Fruit fly (Drosophila melanogaster): Measurements from ENCODE around the gene Spg7.

Spg7 gene

dm6 chrX:2658258-2658853, 39.7 kb downstream of the Spg7 start (continued):
- TF ChIP-seq CG13287 (GFP tag; IDR thresholded peaks at IDR 0.05; ENCODE audit: partially characterized antibody) (peak; percentile 31; the same call in 1 of the 2 replicates), CG8290 (GFP tag; optimal IDR thresholded peaks at IDR 0.05) (peak; percentile 32), CG8290 (tag; optimal IDR thresholded peaks at IDR 0.05) (no peak), CG11695 (GFP tag; IDR thresholded peaks at IDR 0.05) (0 out of 3 replicates have a peak, but pooled peaks have one; percentile 22), z (GFP tag; IDR thresholded peaks at IDR 0.05) (peak; percentile 49; the same call in 1 of the 3 replicates), Fer2 (tag; optimal IDR thresholded peaks at IDR 0.05) (no peak), dm (GFP tag; optimal IDR thresholded peaks at IDR 0.05) (no peak), CG5245 (GFP tag; optimal IDR thresholded peaks at IDR 0.05) (no peak), CG17385 (GFP tag; optimal IDR thresholded peaks at IDR 0.05) (peak; percentile 64), Stat92E (GFP tag; optimal IDR thresholded peaks at IDR 0.05) (peak in 1 of 3 experiments; percentile 9), chinmo (GFP tag; IDR thresholded peaks at IDR 0.05; ENCODE audit: partially characterized antibody) (peak; percentile 93), CG2199 (GFP tag; IDR thresholded peaks at IDR 0.05) (no peak), ci (GFP tag; IDR thresholded peaks at IDR 0.05) (peak; percentile 60; the same call in 1 of the 3 replicates), fd96Cb (tag; optimal IDR thresholded peaks at IDR 0.05) (no peak), cad (GFP tag; optimal IDR thresholded peaks at IDR 0.05) (no peak), CG3065 (GFP tag; optimal IDR thresholded peaks at IDR 0.05) (no peak), phol (tag; optimal IDR thresholded peaks at IDR 0.05) (no peak), sr (GFP tag; IDR thresholded peaks at IDR 0.05) (no peak), Deaf1 (tag; optimal IDR thresholded peaks at IDR 0.05) (peak; percentile 32), Spps (tag; optimal IDR thresholded peaks at IDR 0.05) (no peak), CG30020 (tag; optimal IDR thresholded peaks at IDR 0.05) (peak; percentile 14), B-H2 (GFP tag; optimal IDR thresholded peaks at IDR 0.05) (no peak), Adf1 (GFP tag; IDR thresholded peaks at IDR 0.05) (peak; percentile 47; the same call in 1 of the 2 replicates), odd (GFP tag; optimal IDR thresholded peaks at IDR 0.05) (no peak), Jarid2 (GFP tag; optimal IDR thresholded peaks at IDR 0.05) (peak; percentile 77), ftz-f1 (GFP tag; optimal IDR thresholded peaks at IDR 0.05) (peak; percentile 11), CG34376 (GFP tag; optimal IDR thresholded peaks at IDR 0.05) (peak; percentile 56), gce (GFP tag; IDR thresholded peaks at IDR 0.05) (no peak), Mes4 (GFP tag; optimal IDR thresholded peaks at IDR 0.05) (no peak), CG7928 (GFP tag; optimal IDR thresholded peaks at IDR 0.05) (no peak), chm (GFP tag; IDR thresholded peaks at IDR 0.05) (peak; percentile 24; the same call in 1 of the 2 replicates), CG2678 (tag; optimal IDR thresholded peaks at IDR 0.05) (no peak), Sox102F (GFP tag; optimal IDR thresholded peaks at IDR 0.05) (peak; percentile 69), CG12104 (GFP tag; optimal IDR thresholded peaks at IDR 0.05) (peak; percentile 10), btn (GFP tag; optimal IDR thresholded peaks at IDR 0.05) (no peak), schlank (tag; optimal IDR thresholded peaks at IDR 0.05) (no peak), CG12155 (GFP tag; optimal IDR thresholded peaks at IDR 0.05) (no peak), so (GFP tag; IDR thresholded peaks at IDR 0.05) (0 out of 3 replicates have a peak, but pooled peaks have one; percentile 18), danr (GFP tag; IDR thresholded peaks at IDR 0.05) (no peak), BtbVII (GFP tag; optimal IDR thresholded peaks at IDR 0.05) (peak; percentile 39), CG1647 (GFP tag; optimal IDR thresholded peaks at IDR 0.05) (no peak), sd (tag; optimal IDR thresholded peaks at IDR 0.05) (peak; percentile 73), kay (GFP tag; optimal IDR thresholded peaks at IDR 0.05) (peak; percentile 45), stc (GFP tag; IDR thresholded peaks at IDR 0.05) (no peak), CG9437 (GFP tag; optimal IDR thresholded peaks at IDR 0.05) (no peak), amos (GFP tag; IDR thresholded peaks at IDR 0.05; ENCODE audit: partially characterized antibody) (no peak), CG12071 (GFP tag; optimal IDR thresholded peaks at IDR 0.05) (peak; percentile 21), zen2 (GFP tag; IDR thresholded peaks at IDR 0.05; ENCODE audit: partially characterized antibody) (no peak), tgo (GFP tag; IDR thresholded peaks at IDR 0.05) (no peak), GATAe (GFP tag; conservative IDR thresholded peaks at IDR 0.05) (peak; percentile 59)

All from whole organism, embryonic.